Fruit fly (Drosophila melanogaster) whole organism, embryonic: ENCODE measurements around the gene CG43273.

Experiments used
- CG11093 ChIP-seq: fragments of 200-800 bp; sonication (Bioruptor generic); IDR thresholded peaks from 3 replicates; pipeline ENCODE4 v1.3.6; 2022; ENCODE audit warnings: missing biosample characterization, missing genetic modification characterization
- CG13424 ChIP-seq: fragments of 200-800 bp; sonication (Bioruptor generic); optimal IDR thresholded peaks from 2 replicates; lab custom pipeline; 2019; ENCODE audit warnings: missing biosample characterization, mild to moderate bottlenecking, missing genetic modification characterization, moderate library complexity
- CG14860 ChIP-seq: fragments of 200-800 bp; sonication (Bioruptor generic); IDR thresholded peaks from 3 replicates; pipeline ENCODE4 v1.3.6; 2022; ENCODE audit warnings: missing biosample characterization, missing genetic modification characterization; ENCODE audit not compliant: partially characterized antibody
- CG1647 ChIP-seq: fragments of 200-800 bp; sonication (Bioruptor generic); optimal IDR thresholded peaks from 3 replicates; lab custom pipeline; 2016; ENCODE audit warnings: missing biosample characterization, missing genetic modification characterization
- CG16779 ChIP-seq: fragments of 200-800 bp; sonication (Bioruptor generic); IDR thresholded peaks from 2 replicates; pipeline ENCODE4 v1.3.6; 2022; ENCODE audit warnings: missing biosample characterization, missing genetic modification characterization
- CG17829 ChIP-seq: fragments of 200-800 bp; optimal IDR thresholded peaks from 2 replicates; lab custom pipeline; 2019; ENCODE audit warnings: missing biosample characterization, mild to moderate bottlenecking, missing genetic modification characterization, moderate library complexity
- CG2199 ChIP-seq: fragments of 200-800 bp; sonication (Bioruptor generic); IDR thresholded peaks from 3 replicates; pipeline ENCODE4 v1.3.6; 2022; ENCODE audit warnings: missing biosample characterization, missing genetic modification characterization
- CG30431 ChIP-seq: fragments of 200-800 bp; sonication (Bioruptor generic); optimal IDR thresholded peaks from 2 replicates; lab custom pipeline; 2017; ENCODE audit warnings: missing biosample characterization, missing genetic modification characterization
- CG32767 ChIP-seq: fragments of 200-800 bp; sonication (Bioruptor generic); IDR thresholded peaks from 2 replicates; pipeline ENCODE4 v1.3.6; 2022; ENCODE audit warnings: missing biosample characterization, missing genetic modification characterization
- CG3726 ChIP-seq: fragments of 200-800 bp; sonication (Bioruptor generic); IDR thresholded peaks from 3 replicates; pipeline ENCODE4, ENCODE4 v1.3.6; 2022; ENCODE audit warnings: missing biosample characterization, missing genetic modification characterization
- CG4282 ChIP-seq: fragments of 200-800 bp; sonication (Bioruptor generic); optimal IDR thresholded peaks from 2 replicates; lab custom pipeline; 2016; ENCODE audit warnings: missing biosample characterization, missing genetic modification characterization
- CG4617 ChIP-seq: fragments of 200-800 bp; sonication (Bioruptor generic); optimal IDR thresholded peaks from 3 replicates; lab custom pipeline; 2016; ENCODE audit warnings: missing biosample characterization, missing genetic modification characterization, borderline replicate concordance
- CG6254 ChIP-seq: fragments of 200-800 bp; sonication (Bioruptor generic); optimal IDR thresholded peaks from 3 replicates; lab custom pipeline; 2017; ENCODE audit warnings: mild to moderate bottlenecking, missing biosample characterization, missing genetic modification reagents, missing genetic modification characterization
- CG6272 ChIP-seq: fragments of 200-800 bp; sonication (Bioruptor generic); IDR thresholded peaks from 2 replicates; pipeline ENCODE4 v1.3.6; 2022; ENCODE audit warnings: missing biosample characterization, missing genetic modification characterization
- CG7357 ChIP-seq: fragments of 200-800 bp; sonication (Bioruptor generic); IDR thresholded peaks from 3 replicates; pipeline ENCODE4 v1.3.6; 2022; ENCODE audit warnings: missing biosample characterization, missing genetic modification characterization
- CG7928 ChIP-seq: fragments of 200-800 bp; sonication (Bioruptor generic); optimal IDR thresholded peaks from 2 replicates; lab custom pipeline; 2017; ENCODE audit warnings: missing biosample characterization, mild to moderate bottlenecking, missing genetic modification characterization
- CG8359 ChIP-seq: fragments of 200-800 bp; sonication (Bioruptor generic); optimal IDR thresholded peaks from 2 replicates; lab custom pipeline; 2017; ENCODE audit warnings: missing biosample characterization, mild to moderate bottlenecking, missing genetic modification characterization, borderline replicate concordance
- CG8944 ChIP-seq: fragments of 200-800 bp; sonication (Bioruptor generic); optimal IDR thresholded peaks from 3 replicates; lab custom pipeline; 2016; ENCODE audit warnings: missing biosample characterization, missing genetic modification characterization
- CG9437 ChIP-seq: fragments of 200-800 bp; sonication (Bioruptor generic); optimal IDR thresholded peaks from 2 replicates; lab custom pipeline; 2018; ENCODE audit warnings: missing biosample characterization, mild to moderate bottlenecking, missing genetic modification characterization
- CHES-1-like ChIP-seq: fragments of 200-800 bp; sonication (Bioruptor generic); optimal IDR thresholded peaks from 2 replicates; lab custom pipeline; 2016; ENCODE audit warnings: missing biosample characterization, missing genetic modification characterization
- CoRest ChIP-seq: fragments of 200-800 bp; sonication (Bioruptor generic); optimal IDR thresholded peaks from 3 replicates; lab custom pipeline; 2018; ENCODE audit warnings: missing biosample characterization, mild to moderate bottlenecking, missing genetic modification characterization, moderate library complexity
- Dek ChIP-seq: fragments of 200-800 bp; sonication (Bioruptor generic); optimal IDR thresholded peaks from 3 replicates; lab custom pipeline; 2019; ENCODE audit warnings: missing biosample characterization, mild to moderate bottlenecking, missing genetic modification characterization, moderate library complexity
- Dfd ChIP-seq, 2 experiments: fragments of >200 bp; optimal IDR thresholded peaks; 2 replicates each; lab custom pipeline; 2017; ENCODE audit warnings: missing biosample characterization in 2 of 2, missing genetic modification characterization in 2 of 2
- Doc2 ChIP-seq: fragments of 200-800 bp; sonication (Bioruptor generic); IDR thresholded peaks from 2 replicates; pipeline ENCODE4 v1.3.6; 2022; ENCODE audit warnings: missing biosample characterization, missing genetic modification characterization
- Dp ChIP-seq: fragments of 200-800 bp; sonication (Bioruptor generic); optimal IDR thresholded peaks from 2 replicates; lab custom pipeline; 2018; ENCODE audit warnings: missing biosample characterization, mild to moderate bottlenecking, missing genetic modification characterization, moderate library complexity
- E2f1 ChIP-seq: fragments of 200-800 bp; sonication (Bioruptor generic); IDR thresholded peaks from 2 replicates; pipeline ENCODE4 v1.3.6; 2022; ENCODE audit warnings: missing biosample characterization, missing genetic modification characterization
- Gsc ChIP-seq: fragments of 200-800 bp; sonication (Bioruptor generic); IDR thresholded peaks from 2 replicates; pipeline ENCODE4 v1.3.6; 2022; ENCODE audit warnings: missing biosample characterization, missing genetic modification characterization
- HLHmδ ChIP-seq: fragments of 200-800 bp; sonication (Bioruptor generic); optimal IDR thresholded peaks from 2 replicates; lab custom pipeline; 2018; ENCODE audit warnings: missing biosample characterization, mild to moderate bottlenecking, missing genetic modification characterization, moderate library complexity
- Hmr ChIP-seq: fragments of 200-800 bp; sonication (Bioruptor generic); optimal IDR thresholded peaks from 3 replicates; lab custom pipeline; 2017; ENCODE audit warnings: mild to moderate bottlenecking, missing biosample characterization, missing genetic modification reagents, missing genetic modification characterization
- Jarid2 ChIP-seq: fragments of 200-800 bp; sonication (Bioruptor generic); optimal IDR thresholded peaks from 3 replicates; lab custom pipeline; 2017; ENCODE audit warnings: mild to moderate bottlenecking, missing biosample characterization, missing genetic modification reagents, missing genetic modification characterization
- Mrtf ChIP-seq: fragments of 200-800 bp; sonication (Bioruptor generic); IDR thresholded peaks from 3 replicates; pipeline ENCODE4 v1.3.6; 2022; ENCODE audit warnings: missing biosample characterization, missing genetic modification characterization
- Oli ChIP-seq: fragments of 200-800 bp; sonication (Bioruptor generic); optimal IDR thresholded peaks from 2 replicates; lab custom pipeline; 2018; ENCODE audit warnings: missing biosample characterization, mild to moderate bottlenecking, missing genetic modification characterization, moderate library complexity
- Ssrp ChIP-seq: fragments of 200-800 bp; sonication (Bioruptor generic); optimal IDR thresholded peaks from 2 replicates; lab custom pipeline; 2018; ENCODE audit warnings: missing biosample characterization, mild to moderate bottlenecking, missing genetic modification characterization, moderate library complexity
- bcd ChIP-seq: fragments of 200-800 bp; sonication (Bioruptor generic); optimal IDR thresholded peaks from 2 replicates; lab custom pipeline; 2017; ENCODE audit warnings: missing biosample characterization, mild to moderate bottlenecking, missing genetic modification characterization
- croc ChIP-seq: fragments of 200-800 bp; sonication (Bioruptor generic); conservative IDR thresholded peaks from 3 replicates; pipeline ENCODE4 v1.3.6; 2022; ENCODE audit warnings: missing biosample characterization, missing genetic modification characterization
- crol ChIP-seq: fragments of 200-800 bp; sonication (Bioruptor generic); IDR thresholded peaks from 2 replicates; pipeline ENCODE4 v1.3.6; 2022; ENCODE audit warnings: missing biosample characterization, missing genetic modification characterization
- eve ChIP-seq, 2 experiments: fragments of >200 bp; optimal IDR thresholded peaks; 2 replicates each; lab custom pipeline; 2017; ENCODE audit warnings: missing biosample characterization in 2 of 2, missing genetic modification characterization in 2 of 2
- eyg ChIP-seq: fragments of 200-800 bp; sonication (Bioruptor generic); optimal IDR thresholded peaks from 3 replicates; lab custom pipeline; 2016; ENCODE audit warnings: missing biosample characterization, missing genetic modification characterization
- hb ChIP-seq: fragments of 200-800 bp; sonication (Bioruptor generic); IDR thresholded peaks from 3 replicates; pipeline ENCODE4 v1.3.6; 2022; ENCODE audit warnings: missing biosample characterization, missing genetic modification characterization; ENCODE audit not compliant: partially characterized antibody
- mam ChIP-seq: fragments of 200-800 bp; sonication (Bioruptor generic); optimal IDR thresholded peaks from 3 replicates; lab custom pipeline; 2016; ENCODE audit warnings: missing biosample characterization, missing genetic modification characterization
- nom ChIP-seq: fragments of 200-800 bp; sonication (Bioruptor generic); optimal IDR thresholded peaks from 2 replicates; lab custom pipeline; 2017; ENCODE audit warnings: missing biosample characterization, missing genetic modification characterization, mild to moderate bottlenecking, moderate library complexity, missing genetic modification reagents
- org-1 ChIP-seq: fragments of 200-800 bp; sonication (Bioruptor generic); optimal IDR thresholded peaks from 2 replicates; lab custom pipeline; 2017; ENCODE audit warnings: missing biosample characterization, missing genetic modification characterization
- row ChIP-seq: fragments of 200-800 bp; sonication (Bioruptor generic); IDR thresholded peaks from 3 replicates; pipeline ENCODE4 v1.3.6; 2022; ENCODE audit warnings: missing biosample characterization, missing genetic modification characterization
- run ChIP-seq: fragments of 200-800 bp; sonication (Bioruptor generic); optimal IDR thresholded peaks from 3 replicates; lab custom pipeline; 2018; ENCODE audit warnings: missing biosample characterization, mild to moderate bottlenecking, missing genetic modification characterization
- schlank ChIP-seq: fragments of 200-800 bp; sonication (Bioruptor generic); optimal IDR thresholded peaks from 2 replicates; lab custom pipeline; 2018; ENCODE audit warnings: missing biosample characterization, mild to moderate bottlenecking, missing genetic modification characterization
- sd ChIP-seq: fragments of 200-800 bp; sonication (Bioruptor generic); optimal IDR thresholded peaks from 3 replicates; lab custom pipeline; 2018; ENCODE audit warnings: missing biosample characterization, mild to moderate bottlenecking, missing genetic modification characterization, moderate library complexity
- sisA ChIP-seq: fragments of 200-800 bp; sonication (Bioruptor generic); IDR thresholded peaks from 2 replicates; pipeline ENCODE4 v1.3.6; 2022; ENCODE audit warnings: missing biosample characterization, missing genetic modification characterization
- sna ChIP-seq: fragments of 200-800 bp; sonication (Bioruptor generic); IDR thresholded peaks from 2 replicates; pipeline ENCODE4 v1.3.6; 2022; ENCODE audit warnings: missing biosample characterization, missing genetic modification characterization; ENCODE audit not compliant: partially characterized antibody
- tap ChIP-seq: fragments of 200-800 bp; optimal IDR thresholded peaks from 3 replicates; lab custom pipeline; 2019; ENCODE audit warnings: missing biosample characterization, mild to moderate bottlenecking, missing genetic modification characterization, moderate library complexity
- tgo ChIP-seq: fragments of 200-800 bp; sonication (Bioruptor generic); IDR thresholded peaks from 3 replicates; pipeline ENCODE4 v1.3.6; 2022; ENCODE audit warnings: missing biosample characterization, missing genetic modification characterization
- toy ChIP-seq: fragments of 200-800 bp; sonication (Bioruptor generic); IDR thresholded peaks from 2 replicates; pipeline ENCODE4 v1.3.6; 2022; ENCODE audit warnings: missing biosample characterization, missing genetic modification characterization

CG43273 gene

dm6 chr3R:24850420-24850819 lies 20.3 kb downstream of the CG43273 start, which contains the start of gene CG7006 (continued):
- TF ChIP-seq CG9437 (GFP tag; lab: Kevin White, UChicago) (peak; percentile 26), CG30431 (GFP tag; lab: Kevin White, UChicago) (no peak), sisA (GFP tag; lab: Robert Waterston, UW) (peak; percentile 51; the same call in 1 of the 2 replicates), CG7357 (no peak), CG17829 (peak; percentile 62), Dek (no peak), Dfd (GFP tag; optimal IDR thresholded peaks at IDR 0.05; lab: Kevin White, UChicago) (no peak), CG11093 (GFP tag; lab: Robert Waterston, UW) (no peak), Ssrp (tag; lab: Kevin White, UChicago) (no peak), CG1647 (peak; percentile 86), org-1 (GFP tag; lab: Kevin White, UChicago) (no peak), Jarid2 (GFP tag; lab: Kevin White, UChicago) (peak; percentile 7), eyg (GFP tag; lab: Kevin White, UChicago) (peak; percentile 50), CG4617 (GFP tag; lab: Kevin White, UChicago) (peak; percentile 79), CG3726 (GFP tag; lab: Robert Waterston, UW) (no peak), tap (tag; lab: Kevin White, UChicago) (no peak), sna (GFP tag; lab: Robert Waterston, UW) (peak; percentile 58; the same call in 1 of the 2 replicates), row (GFP tag; lab: Robert Waterston, UW) (peak; percentile 27; the same call in 1 of the 3 replicates), CoRest (tag; lab: Kevin White, UChicago) (peak; percentile 58), CG7928 (GFP tag; lab: Kevin White, UChicago) (peak; percentile 29), Dp (GFP tag; lab: Kevin White, UChicago) (peak; percentile 98), eve (GFP tag; optimal IDR thresholded peaks at IDR 0.05; lab: Kevin White, UChicago) (no peak), crol (GFP tag; lab: Robert Waterston, UW) (no peak), run (no peak), CG8359 (GFP tag; lab: Kevin White, UChicago) (no peak), Gsc (no peak), tgo (no peak), CG4282 (GFP tag; lab: Kevin White, UChicago) (peak; percentile 71), CHES-1-like (GFP tag; lab: Kevin White, UChicago) (peak; percentile 75), CG14860 (peak; percentile 61), hb (GFP tag; lab: Robert Waterston, UW) (peak; percentile 43; the same call in 1 of the 3 replicates), HLHmδ (GFP tag; lab: Kevin White, UChicago) (no peak), schlank (tag; lab: Kevin White, UChicago) (peak; percentile 37), Mrtf (no peak), Hmr (GFP tag; lab: Kevin White, UChicago) (peak; percentile 73), E2f1 (GFP tag; lab: Robert Waterston, UW) (0 out of 2 replicates have a peak, but pooled peaks have one; percentile 42), mam (GFP tag; lab: Kevin White, UChicago) (peak; percentile 91), sd (tag; lab: Kevin White, UChicago) (no peak), CG32767 (GFP tag; lab: Robert Waterston, UW) (no peak), croc (GFP tag; lab: Robert Waterston, UW) (no peak), CG6254 (no peak), Doc2 (no peak), CG2199 (GFP tag; lab: Robert Waterston, UW) (no peak), nom (GFP tag; lab: Kevin White, UChicago) (no peak), bcd (GFP tag; lab: Kevin White, UChicago) (no peak), toy (GFP tag; lab: Robert Waterston, UW) (no peak), Oli (no peak), CG6272 (GFP tag; lab: Robert Waterston, UW) (peak; percentile 29; the same call in 1 of the 2 replicates), CG16779 (peak; percentile 85), CG13424 (tag; lab: Kevin White, UChicago) (peak; percentile 43), CG8944 (peak; percentile 82)
